Fruit fly (Drosophila melanogaster) whole organism, embryonic: ENCODE data around the gene Cyp1.
A peak's percentile ranks its signal among the peaks of the same experiment; 100 is the strongest.

Experiments
- Bteb2 ChIP-seq: fragments of 200-800 bp; sonication (Bioruptor generic); optimal IDR thresholded peaks from 2 replicates; lab custom pipeline; 2016; ENCODE audit warnings: missing biosample characterization, missing genetic modification characterization
- CG10209 ChIP-seq: fragments of 200-800 bp; sonication (Bioruptor generic); optimal IDR thresholded peaks from 3 replicates; lab custom pipeline; 2017; ENCODE audit warnings: missing biosample characterization, mild to moderate bottlenecking, missing genetic modification characterization, missing genetic modification reagents
- CG12299 ChIP-seq: fragments of 200-800 bp; sonication (Bioruptor generic); optimal IDR thresholded peaks from 2 replicates; lab custom pipeline; 2018; ENCODE audit warnings: missing biosample characterization, mild to moderate bottlenecking, missing genetic modification characterization
- CG15601 ChIP-seq: fragments of 200-800 bp; sonication (Bioruptor generic); optimal IDR thresholded peaks from 3 replicates; lab custom pipeline; 2019; ENCODE audit warnings: missing biosample characterization, mild to moderate bottlenecking, missing genetic modification characterization, moderate library complexity
- CG15696 ChIP-seq: fragments of 200-800 bp; sonication (Bioruptor generic); optimal IDR thresholded peaks from 2 replicates; lab custom pipeline; 2019; ENCODE audit warnings: missing biosample characterization, mild to moderate bottlenecking, missing genetic modification characterization, moderate library complexity
- CG16813 ChIP-seq: fragments of 200-800 bp; sonication (Bioruptor generic); IDR thresholded peaks from 3 replicates; pipeline ENCODE4 v1.3.6; 2022; ENCODE audit warnings: missing biosample characterization, missing genetic modification characterization; ENCODE audit not compliant: partially characterized antibody
- CG17802 ChIP-seq: fragments of 200-800 bp; sonication (Bioruptor generic); optimal IDR thresholded peaks from 2 replicates; lab custom pipeline; 2018; ENCODE audit warnings: missing biosample characterization, mild to moderate bottlenecking, missing genetic modification characterization, moderate library complexity
- CG17829 ChIP-seq: fragments of 200-800 bp; optimal IDR thresholded peaks from 2 replicates; lab custom pipeline; 2019; ENCODE audit warnings: missing biosample characterization, mild to moderate bottlenecking, missing genetic modification characterization, moderate library complexity
- CG30020 ChIP-seq: fragments of 200-800 bp; optimal IDR thresholded peaks from 2 replicates; lab custom pipeline; 2019; ENCODE audit warnings: missing biosample characterization, mild to moderate bottlenecking, missing genetic modification characterization, moderate library complexity
- CG32532 ChIP-seq: fragments of 200-800 bp; sonication (Bioruptor generic); IDR thresholded peaks from 2 replicates; pipeline ENCODE4 v1.3.6; 2022; ENCODE audit warnings: missing biosample characterization, missing genetic modification characterization
- CG32772 ChIP-seq: fragments of 200-800 bp; sonication (Bioruptor generic); IDR thresholded peaks from 2 replicates; pipeline ENCODE4 v1.3.6; 2022; ENCODE audit warnings: missing biosample characterization, missing genetic modification characterization
- CG3281 ChIP-seq: fragments of 200-800 bp; sonication (Bioruptor generic); optimal IDR thresholded peaks from 3 replicates; lab custom pipeline; 2017; ENCODE audit warnings: missing biosample characterization, mild to moderate bottlenecking, missing genetic modification characterization
- CG34422 ChIP-seq: fragments of 200-800 bp; sonication (Bioruptor generic); IDR thresholded peaks from 3 replicates; pipeline ENCODE4 v1.3.6; 2022; ENCODE audit warnings: missing biosample characterization, missing genetic modification characterization
- CG9727 ChIP-seq: fragments of 200-800 bp; sonication (Bioruptor generic); optimal IDR thresholded peaks from 3 replicates; lab custom pipeline; 2017; ENCODE audit warnings: missing biosample characterization, mild to moderate bottlenecking, missing genetic modification characterization
- CG9817 ChIP-seq: fragments of 200-800 bp; sonication (Bioruptor generic); optimal IDR thresholded peaks from 2 replicates; lab custom pipeline; 2018; ENCODE audit warnings: missing biosample characterization, mild to moderate bottlenecking, missing genetic modification characterization, moderate library complexity
- Dp ChIP-seq: fragments of 200-800 bp; sonication (Bioruptor generic); optimal IDR thresholded peaks from 2 replicates; lab custom pipeline; 2018; ENCODE audit warnings: missing biosample characterization, mild to moderate bottlenecking, missing genetic modification characterization, moderate library complexity
- E2f1 ChIP-seq: fragments of 200-800 bp; sonication (Bioruptor generic); IDR thresholded peaks from 2 replicates; pipeline ENCODE4 v1.3.6; 2022; ENCODE audit warnings: missing biosample characterization, missing genetic modification characterization
- Hr51 ChIP-seq, 2 experiments: fragments of 200-800 bp; sonication (Bioruptor generic); optimal IDR thresholded peaks; 2 replicates in 1 of 2; 3 replicates in 1 of 2; lab custom pipeline; 2016 to 2018; ENCODE audit warnings: missing biosample characterization in 2 of 2, missing genetic modification characterization in 2 of 2, mild to moderate bottlenecking in 1 of 2, moderate library complexity in 1 of 2
- Mad ChIP-seq: fragments of 200-800 bp; sonication (Bioruptor generic); optimal IDR thresholded peaks from 2 replicates; lab custom pipeline; 2016; ENCODE audit warnings: missing biosample characterization, missing genetic modification characterization
- NfI ChIP-seq: fragments of 200-800 bp; sonication (Bioruptor generic); optimal IDR thresholded peaks from 3 replicates; lab custom pipeline; 2018; ENCODE audit warnings: missing biosample characterization, mild to moderate bottlenecking, missing genetic modification characterization, moderate library complexity
- PHDP ChIP-seq: fragments of 200-800 bp; sonication (Bioruptor generic); optimal IDR thresholded peaks from 3 replicates; lab custom pipeline; 2018; ENCODE audit warnings: missing biosample characterization, mild to moderate bottlenecking, missing genetic modification characterization, moderate library complexity
- Pdp1 ChIP-seq, 2 experiments: fragments of 200-800 bp; sonication (Bioruptor generic); optimal IDR thresholded peaks; 3 replicates each; lab custom pipeline; 2016; ENCODE audit warnings: missing biosample characterization in 2 of 2, missing genetic modification characterization in 2 of 2, mild to moderate bottlenecking in 1 of 2, moderate library complexity in 1 of 2
- Six4 ChIP-seq: fragments of 200-800 bp; sonication (Bioruptor generic); optimal IDR thresholded peaks from 2 replicates; lab custom pipeline; 2016; ENCODE audit warnings: missing biosample characterization, missing genetic modification characterization
- Taf1 ChIP-seq: fragments of 200-800 bp; sonication (Bioruptor generic); IDR thresholded peaks from 2 replicates; pipeline ENCODE4 v1.3.6; 2022; ENCODE audit warnings: missing biosample characterization, missing genetic modification characterization
- YL-1 ChIP-seq: fragments of 200-800 bp; sonication (Bioruptor generic); optimal IDR thresholded peaks from 3 replicates; lab custom pipeline; 2017; ENCODE audit warnings: missing biosample characterization, mild to moderate bottlenecking, missing genetic modification characterization
- abd-A ChIP-seq: fragments of 200-800 bp; sonication (Bioruptor generic); optimal IDR thresholded peaks from 3 replicates; lab custom pipeline; 2019; ENCODE audit warnings: missing biosample characterization, mild to moderate bottlenecking, missing genetic modification characterization, moderate library complexity
- ase ChIP-seq: fragments of 200-800 bp; sonication (Bioruptor generic); IDR thresholded peaks from 3 replicates; pipeline ENCODE4 v1.3.6; 2022; ENCODE audit warnings: missing biosample characterization, missing genetic modification characterization
- ato ChIP-seq: fragments of 200-800 bp; sonication (Bioruptor generic); IDR thresholded peaks from 2 replicates; pipeline ENCODE4 v1.3.6; 2022; ENCODE audit warnings: missing biosample characterization, missing genetic modification characterization; ENCODE audit not compliant: partially characterized antibody
- bcd ChIP-seq: fragments of 200-800 bp; sonication (Bioruptor generic); optimal IDR thresholded peaks from 2 replicates; lab custom pipeline; 2017; ENCODE audit warnings: missing biosample characterization, mild to moderate bottlenecking, missing genetic modification characterization
- crol ChIP-seq: fragments of 200-800 bp; sonication (Bioruptor generic); IDR thresholded peaks from 2 replicates; pipeline ENCODE4 v1.3.6; 2022; ENCODE audit warnings: missing biosample characterization, missing genetic modification characterization
- dmrt11E ChIP-seq: fragments of 200-800 bp; sonication (Bioruptor generic); optimal IDR thresholded peaks from 3 replicates; lab custom pipeline; 2018; ENCODE audit warnings: missing biosample characterization, mild to moderate bottlenecking, missing genetic modification characterization, moderate library complexity
- esg ChIP-seq: fragments of 200-800 bp; sonication (Bioruptor generic); conservative IDR thresholded peaks from 2 replicates; pipeline ENCODE4 v1.3.6; 2022; ENCODE audit warnings: missing biosample characterization, missing genetic modification characterization
- eyg ChIP-seq: fragments of 200-800 bp; sonication (Bioruptor generic); optimal IDR thresholded peaks from 3 replicates; lab custom pipeline; 2016; ENCODE audit warnings: missing biosample characterization, missing genetic modification characterization
- her ChIP-seq: fragments of 200-800 bp; sonication (Bioruptor generic); optimal IDR thresholded peaks from 2 replicates; lab custom pipeline; 2016; ENCODE audit warnings: missing biosample characterization, missing genetic modification characterization
- jing ChIP-seq: fragments of 200-800 bp; sonication (Bioruptor generic); optimal IDR thresholded peaks from 2 replicates; lab custom pipeline; 2018; ENCODE audit warnings: missing biosample characterization, mild to moderate bottlenecking, missing genetic modification characterization
- lola ChIP-seq, 3 experiments: fragments of >200 bp in 2 of 3; fragments of 200-800 bp in 1 of 3; sonication (Bioruptor generic) in 1 of 3; optimal IDR thresholded peaks; 2 replicates each; lab custom pipeline; 2017 to 2019; ENCODE audit warnings: missing biosample characterization in 3 of 3, missing genetic modification characterization in 3 of 3, mild to moderate bottlenecking in 1 of 3, moderate library complexity in 1 of 3
- odd ChIP-seq: fragments of 200-800 bp; sonication (Bioruptor generic); optimal IDR thresholded peaks from 2 replicates; lab custom pipeline; 2017; ENCODE audit warnings: missing biosample characterization, mild to moderate bottlenecking, missing genetic modification characterization
- onecut ChIP-seq: fragments of 200-800 bp; sonication (Bioruptor generic); IDR thresholded peaks from 2 replicates; pipeline ENCODE4 v1.3.6; 2022; ENCODE audit warnings: missing biosample characterization, missing genetic modification characterization
- schlank ChIP-seq: fragments of 200-800 bp; sonication (Bioruptor generic); optimal IDR thresholded peaks from 2 replicates; lab custom pipeline; 2018; ENCODE audit warnings: missing biosample characterization, mild to moderate bottlenecking, missing genetic modification characterization
- sd ChIP-seq: fragments of 200-800 bp; sonication (Bioruptor generic); optimal IDR thresholded peaks from 3 replicates; lab custom pipeline; 2018; ENCODE audit warnings: missing biosample characterization, mild to moderate bottlenecking, missing genetic modification characterization, moderate library complexity
- sens ChIP-seq: fragments of 200-800 bp; sonication (Bioruptor generic); peaks from one replicate; lab custom pipeline; 2016; ENCODE audit warnings: missing biosample characterization, missing genetic modification characterization
- sim ChIP-seq: fragments of 200-800 bp; sonication (Bioruptor generic); IDR thresholded peaks from 2 replicates; pipeline ENCODE4 v1.3.6; 2022; ENCODE audit warnings: missing biosample characterization, missing genetic modification characterization
- sima ChIP-seq: fragments of 200-800 bp; sonication (Bioruptor generic); optimal IDR thresholded peaks from 2 replicates; lab custom pipeline; 2016; ENCODE audit warnings: missing biosample characterization, missing genetic modification characterization
- sr ChIP-seq: fragments of 200-800 bp; sonication (Bioruptor generic); IDR thresholded peaks from 3 replicates; pipeline ENCODE4 v1.3.6; 2022; ENCODE audit warnings: missing biosample characterization, missing genetic modification characterization
- tio ChIP-seq: fragments of 200-800 bp; sonication (Bioruptor generic); optimal IDR thresholded peaks from 2 replicates; lab custom pipeline; 2017; ENCODE audit warnings: missing biosample characterization, missing genetic modification characterization, inconsistent platforms
- trem ChIP-seq: fragments of 200-800 bp; optimal IDR thresholded peaks from 3 replicates; lab custom pipeline; 2019; ENCODE audit warnings: missing biosample characterization, mild to moderate bottlenecking, missing genetic modification characterization, moderate library complexity
- twi ChIP-seq: fragments of 200-800 bp; optimal IDR thresholded peaks from 2 replicates; lab custom pipeline; 2019; ENCODE audit warnings: missing biosample characterization, mild to moderate bottlenecking, missing genetic modification characterization, moderate library complexity
- unpg ChIP-seq: fragments of 200-800 bp; sonication (Bioruptor generic); optimal IDR thresholded peaks from 3 replicates; lab custom pipeline; 2018; ENCODE audit warnings: missing biosample characterization, mild to moderate bottlenecking, missing genetic modification characterization, moderate library complexity
- z ChIP-seq: fragments of 200-800 bp; sonication (Bioruptor generic); IDR thresholded peaks from 3 replicates; pipeline ENCODE4 v1.3.6; 2022; ENCODE audit warnings: missing biosample characterization, missing genetic modification characterization
- zfh1 ChIP-seq: fragments of 200-800 bp; sonication (Bioruptor generic); IDR thresholded peaks from 3 replicates; pipeline ENCODE4 v1.3.6; 2022; ENCODE audit warnings: missing biosample characterization, missing genetic modification characterization

Cyp1 gene

DNA sequence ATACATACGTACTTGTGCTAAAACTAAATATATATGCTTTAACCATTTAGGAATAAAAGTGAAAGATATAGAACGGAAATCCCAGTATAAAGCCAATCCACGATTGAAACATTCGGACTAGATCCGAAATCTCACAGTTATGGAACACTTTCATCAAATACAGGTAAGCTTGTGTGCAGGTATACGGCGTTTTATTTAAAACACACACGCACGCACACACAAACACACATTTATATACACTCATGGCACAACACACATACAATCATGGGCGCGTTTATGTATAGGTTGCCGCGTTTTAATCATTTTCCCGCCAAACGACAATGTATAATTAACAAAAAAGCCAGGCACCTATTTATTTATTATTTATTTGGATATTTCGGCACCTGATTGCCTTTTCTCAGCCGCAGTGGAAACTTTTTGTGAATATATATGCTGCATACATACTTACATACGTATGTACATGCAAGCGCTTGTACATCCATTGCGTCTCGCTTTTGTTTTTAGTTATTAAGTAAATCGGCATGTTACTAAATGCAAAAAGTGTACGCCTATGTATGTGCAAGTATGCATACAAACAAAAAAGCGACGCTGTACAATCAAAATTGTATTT, 14.2 kb upstream of the Cyp1 start:
- peak; percentile 0 for TF ChIP-seq CG30020
- no peak for TF ChIP-seq Hr51 (GFP tag; optimal IDR thresholded peaks at IDR 0.05; lab: Kevin White, UChicago)
- no peak for TF ChIP-seq onecut (GFP tag; lab: Robert Waterston, UW)
- no peak for TF ChIP-seq CG32772 (GFP tag; lab: Robert Waterston, UW)
- no peak for TF ChIP-seq CG9817 (tag; lab: Kevin White, UChicago)
- no peak for TF ChIP-seq z (GFP tag; lab: Robert Waterston, UW)
- no peak for TF ChIP-seq sim
- no peak for TF ChIP-seq jing
- no peak for TF ChIP-seq sima (GFP tag; lab: Kevin White, UChicago)
- TF ChIP-seq eyg (GFP tag; lab: Kevin White, UChicago): no peak
- TF ChIP-seq CG3281 (GFP tag; lab: Kevin White, UChicago): no peak
- TF ChIP-seq CG17802 (tag; lab: Kevin White, UChicago): no peak
- no peak for TF ChIP-seq abd-A (tag; lab: Kevin White, UChicago)
- TF ChIP-seq lola (GFP tag; optimal IDR thresholded peaks at IDR 0.05; lab: Kevin White, UChicago): peak in 1 of 3 experiments; percentile 43
- no peak for TF ChIP-seq ase (GFP tag; lab: Robert Waterston, UW)
- no peak for TF ChIP-seq twi (tag; lab: Kevin White, UChicago)
- no peak for TF ChIP-seq zfh1
- no peak for TF ChIP-seq esg (GFP tag; lab: Robert Waterston, UW)
- TF ChIP-seq Bteb2 (GFP tag; lab: Kevin White, UChicago): no peak
- peak; percentile 41; the same call in 1 of the 2 replicates for TF ChIP-seq E2f1 (GFP tag; lab: Robert Waterston, UW)
- TF ChIP-seq PHDP: no peak
- TF ChIP-seq odd: no peak
- TF ChIP-seq bcd (GFP tag; lab: Kevin White, UChicago): no peak
- TF ChIP-seq her: no peak
- no peak for TF ChIP-seq trem (tag; lab: Kevin White, UChicago)
- TF ChIP-seq Six4 (GFP tag; lab: Kevin White, UChicago): no peak
- TF ChIP-seq crol (GFP tag; lab: Robert Waterston, UW): no peak
- no peak for TF ChIP-seq sr (GFP tag; lab: Robert Waterston, UW)
- no peak for TF ChIP-seq sd (tag; lab: Kevin White, UChicago)
- TF ChIP-seq CG15601 (tag; lab: Kevin White, UChicago): no peak
- no peak for TF ChIP-seq CG17829
- TF ChIP-seq ato (GFP tag; lab: Robert Waterston, UW): no peak
- no peak for TF ChIP-seq CG10209
- no peak for TF ChIP-seq tio (GFP tag; lab: Kevin White, UChicago)
- TF ChIP-seq CG32532 (GFP tag; lab: Robert Waterston, UW): no peak
- TF ChIP-seq CG16813: no peak
- peak; percentile 53 for TF ChIP-seq CG12299
- peak in 1 of 2 experiments; percentile 55 for TF ChIP-seq Pdp1 (GFP tag; optimal IDR thresholded peaks at IDR 0.05; lab: Kevin White, UChicago)
- peak; percentile 3 for TF ChIP-seq Dp (GFP tag; lab: Kevin White, UChicago)
- no peak for TF ChIP-seq dmrt11E (tag; lab: Kevin White, UChicago)
- TF ChIP-seq YL-1 (GFP tag; lab: Kevin White, UChicago): no peak
- peak; percentile 32; the same call in 1 of the 3 replicates for TF ChIP-seq CG34422 (GFP tag; lab: Robert Waterston, UW)
- no peak for TF ChIP-seq NfI (GFP tag; lab: Kevin White, UChicago)
- no peak for TF ChIP-seq CG9727 (GFP tag; lab: Kevin White, UChicago)
- TF ChIP-seq Mad: no peak
- TF ChIP-seq sens (GFP tag; lab: Kevin White, UChicago): peak; percentile 4
- TF ChIP-seq unpg: no peak
- no peak for TF ChIP-seq CG15696 (tag; lab: Kevin White, UChicago)
- no peak for TF ChIP-seq Taf1 (GFP tag; lab: Robert Waterston, UW)
- no peak for TF ChIP-seq schlank (tag; lab: Kevin White, UChicago)
